Fruit fly (Drosophila melanogaster) Kc167 (cell line): ENCODE measurements around the gene Acp76A.

Experiments used
- Myc ChIP-seq: fragments of >200 bp; optimal IDR thresholded peaks from 2 replicates; lab custom pipeline; 2017; ENCODE audit warnings: missing external identifiers
- Sin3A ChIP-seq: fragments of >200 bp; optimal IDR thresholded peaks from 2 replicates; lab custom pipeline; 2018; ENCODE audit warnings: missing external identifiers
- h ChIP-seq: fragments of >200 bp; optimal IDR thresholded peaks from 3 replicates; lab custom pipeline; 2018; ENCODE audit warnings: missing external identifiers
- insv ChIP-seq: fragments of >200 bp; optimal IDR thresholded peaks from 3 replicates; lab custom pipeline; 2018; ENCODE audit warnings: missing external identifiers
- psq ChIP-seq: fragments of >200 bp; optimal IDR thresholded peaks from 2 replicates; lab custom pipeline; 2017; ENCODE audit warnings: missing external identifiers

- TF ChIP-seq h (lab: Kevin White, UChicago): no peak
- no peak for TF ChIP-seq insv
- TF ChIP-seq Sin3A (lab: Kevin White, UChicago): no peak
- no peak for TF ChIP-seq Myc (lab: Kevin White, UChicago)
- TF ChIP-seq psq (lab: Kevin White, UChicago): no peak
Measured at dm6 chr3L:19089120-19089519, 37.3 kb upstream of the Acp76A start.
